Fruit fly (Drosophila melanogaster) whole organism, embryonic: ENCODE results near the gene Cks85A.

Source experiments
- Atf3 ChIP-seq: fragments of 200-800 bp; sonication (Bioruptor generic); optimal IDR thresholded peaks from 3 replicates; lab custom pipeline; 2016; ENCODE audit warnings: missing biosample characterization, missing genetic modification characterization
- B-H2 ChIP-seq: fragments of 200-800 bp; sonication (Bioruptor generic); optimal IDR thresholded peaks from 2 replicates; lab custom pipeline; 2018; ENCODE audit warnings: missing biosample characterization, mild to moderate bottlenecking, missing genetic modification characterization
- Bgb ChIP-seq: fragments of 200-800 bp; sonication (Bioruptor generic); IDR thresholded peaks from 2 replicates; pipeline ENCODE4 v1.3.6; 2022; ENCODE audit warnings: missing biosample characterization, missing genetic modification characterization; ENCODE audit not compliant: partially characterized antibody
- CG10267 ChIP-seq: fragments of 200-800 bp; sonication (Bioruptor generic); optimal IDR thresholded peaks from 2 replicates; lab custom pipeline; 2018; ENCODE audit warnings: missing biosample characterization, mild to moderate bottlenecking, missing genetic modification characterization, moderate library complexity
- CG10366 ChIP-seq: fragments of 200-800 bp; sonication (Bioruptor generic); IDR thresholded peaks from 2 replicates; pipeline ENCODE4 v1.3.6; 2022; ENCODE audit warnings: missing biosample characterization, missing genetic modification characterization
- CG10959 ChIP-seq: fragments of 200-800 bp; sonication (Bioruptor generic); IDR thresholded peaks from 2 replicates; pipeline ENCODE4 v1.3.6; 2022; ENCODE audit warnings: missing biosample characterization, missing genetic modification characterization
- CG12236 ChIP-seq: fragments of 200-800 bp; sonication (Bioruptor generic); optimal IDR thresholded peaks from 2 replicates; lab custom pipeline; 2016; ENCODE audit warnings: missing biosample characterization, missing genetic modification characterization
- CG14667 ChIP-seq: fragments of 200-800 bp; sonication (Bioruptor generic); IDR thresholded peaks from 2 replicates; pipeline ENCODE4 v1.3.6; 2022; ENCODE audit warnings: missing biosample characterization, missing genetic modification characterization
- CG16779 ChIP-seq: fragments of 200-800 bp; sonication (Bioruptor generic); IDR thresholded peaks from 2 replicates; pipeline ENCODE4 v1.3.6; 2022; ENCODE audit warnings: missing biosample characterization, missing genetic modification characterization
- CG17186 ChIP-seq: fragments of 200-800 bp; sonication (Bioruptor generic); optimal IDR thresholded peaks from 3 replicates; lab custom pipeline; 2017; ENCODE audit warnings: missing biosample characterization, missing genetic modification reagents, missing genetic modification characterization
- CG18011 ChIP-seq: fragments of 200-800 bp; sonication (Bioruptor generic); optimal IDR thresholded peaks from 2 replicates; lab custom pipeline; 2017; ENCODE audit warnings: missing biosample characterization, missing genetic modification characterization, mild to moderate bottlenecking, moderate library complexity, missing genotype
- CG1832 ChIP-seq: fragments of 200-800 bp; sonication (Bioruptor generic); optimal IDR thresholded peaks from 2 replicates; lab custom pipeline; 2017; ENCODE audit warnings: missing biosample characterization, mild to moderate bottlenecking, missing genetic modification characterization, inconsistent platforms
- CG3163 ChIP-seq: fragments of 200-800 bp; sonication (Bioruptor generic); optimal IDR thresholded peaks from 3 replicates; lab custom pipeline; 2016; ENCODE audit warnings: missing biosample characterization, missing genetic modification characterization
- CG4617 ChIP-seq: fragments of 200-800 bp; sonication (Bioruptor generic); optimal IDR thresholded peaks from 3 replicates; lab custom pipeline; 2016; ENCODE audit warnings: missing biosample characterization, missing genetic modification characterization, borderline replicate concordance
- CG4730 ChIP-seq: fragments of 200-800 bp; sonication (Bioruptor generic); IDR thresholded peaks from 2 replicates; pipeline ENCODE4 v1.3.6; 2022; ENCODE audit warnings: missing biosample characterization, missing genetic modification characterization
- CG6813 ChIP-seq: fragments of 200-800 bp; sonication (Bioruptor generic); optimal IDR thresholded peaks from 2 replicates; lab custom pipeline; 2017; ENCODE audit warnings: missing biosample characterization, missing genetic modification characterization, mild to moderate bottlenecking, moderate library complexity, missing genetic modification reagents
- CG8089 ChIP-seq: fragments of 200-800 bp; sonication (Bioruptor generic); optimal IDR thresholded peaks from 3 replicates; lab custom pipeline; 2016; ENCODE audit warnings: missing biosample characterization, missing genetic modification characterization
- CG8388 ChIP-seq: fragments of 200-800 bp; sonication (Bioruptor generic); optimal IDR thresholded peaks from 2 replicates; lab custom pipeline; 2019; ENCODE audit warnings: missing biosample characterization, mild to moderate bottlenecking, missing genetic modification characterization, moderate library complexity
- Dad ChIP-seq: fragments of 200-800 bp; sonication (Bioruptor generic); optimal IDR thresholded peaks from 3 replicates; lab custom pipeline; 2016; ENCODE audit warnings: missing biosample characterization, missing genetic modification characterization
- Hr39 ChIP-seq: fragments of >200 bp; optimal IDR thresholded peaks from 2 replicates; lab custom pipeline; 2017
- Hsf ChIP-seq: fragments of 200-800 bp; sonication (Bioruptor generic); optimal IDR thresholded peaks from 3 replicates; lab custom pipeline; 2016; ENCODE audit warnings: missing biosample characterization, missing genetic modification characterization
- MTF-1 ChIP-seq: fragments of 200-800 bp; sonication (Bioruptor generic); optimal IDR thresholded peaks from 2 replicates; lab custom pipeline; 2018; ENCODE audit warnings: missing biosample characterization, mild to moderate bottlenecking, missing genetic modification characterization, borderline replicate concordance
- Med ChIP-seq: fragments of 200-800 bp; sonication (Bioruptor generic); peaks from one replicate; lab custom pipeline; 2016; ENCODE audit warnings: missing biosample characterization, missing genetic modification characterization, mild to moderate bottlenecking, inconsistent platforms, moderate library complexity
- Myb ChIP-seq: fragments of 200-800 bp; sonication (Bioruptor generic); optimal IDR thresholded peaks from 2 replicates; lab custom pipeline; 2016; ENCODE audit warnings: missing biosample characterization, missing genetic modification characterization
- Neu2 ChIP-seq: fragments of 200-800 bp; sonication (Bioruptor generic); optimal IDR thresholded peaks from 3 replicates; lab custom pipeline; 2016; ENCODE audit warnings: missing biosample characterization, missing genetic modification characterization, borderline replicate concordance
- Optix ChIP-seq: fragments of 200-800 bp; sonication (Bioruptor generic); IDR thresholded peaks from 3 replicates; pipeline ENCODE4 v1.3.6; 2022; ENCODE audit warnings: missing biosample characterization, missing genetic modification characterization
- Poxn ChIP-seq: fragments of 200-800 bp; sonication (Bioruptor generic); IDR thresholded peaks from 2 replicates; pipeline ENCODE4 v1.3.6; 2022; ENCODE audit warnings: missing biosample characterization, missing genetic modification characterization
- Scr ChIP-seq: fragments of 200-800 bp; sonication (Bioruptor generic); IDR thresholded peaks from 2 replicates; pipeline ENCODE4 v1.3.6; 2022; ENCODE audit warnings: missing biosample characterization, missing genetic modification characterization; ENCODE audit not compliant: partially characterized antibody
- Vsx1 ChIP-seq: fragments of 200-800 bp; sonication (Bioruptor generic); optimal IDR thresholded peaks from 2 replicates; lab custom pipeline; 2017; ENCODE audit warnings: missing biosample characterization, mild to moderate bottlenecking, missing genetic modification characterization, missing genetic modification reagents
- ab ChIP-seq: fragments of 200-800 bp; sonication (Bioruptor generic); optimal IDR thresholded peaks from 2 replicates; lab custom pipeline; 2016; ENCODE audit warnings: missing biosample characterization, missing genetic modification characterization
- bbx ChIP-seq: fragments of 200-800 bp; sonication (Bioruptor generic); IDR thresholded peaks from 2 replicates; pipeline ENCODE4 v1.3.6; 2022; ENCODE audit warnings: missing biosample characterization, missing genetic modification characterization; ENCODE audit not compliant: partially characterized antibody
- bowl ChIP-seq: fragments of 200-800 bp; sonication (Bioruptor generic); IDR thresholded peaks from 2 replicates; pipeline ENCODE4 v1.3.6; 2022; ENCODE audit warnings: missing biosample characterization, missing genetic modification characterization
- croc ChIP-seq: fragments of 200-800 bp; sonication (Bioruptor generic); conservative IDR thresholded peaks from 3 replicates; pipeline ENCODE4 v1.3.6; 2022; ENCODE audit warnings: missing biosample characterization, missing genetic modification characterization
- eve ChIP-seq, 2 experiments: fragments of >200 bp; optimal IDR thresholded peaks; 2 replicates each; lab custom pipeline; 2017; ENCODE audit warnings: missing biosample characterization in 2 of 2, missing genetic modification characterization in 2 of 2
- exex ChIP-seq: fragments of 200-800 bp; sonication (Bioruptor generic); optimal IDR thresholded peaks from 4 replicates; lab custom pipeline; 2018; ENCODE audit warnings: missing biosample characterization, mild to moderate bottlenecking, missing genetic modification characterization, moderate library complexity
- fd3F ChIP-seq: fragments of 200-800 bp; sonication (Bioruptor generic); optimal IDR thresholded peaks from 2 replicates; lab custom pipeline; 2018; ENCODE audit warnings: missing biosample characterization, mild to moderate bottlenecking, missing genetic modification characterization, moderate library complexity
- fru ChIP-seq: fragments of >200 bp; optimal IDR thresholded peaks from 2 replicates; lab custom pipeline; 2017
- gcm ChIP-seq: fragments of 200-800 bp; sonication (Bioruptor generic); optimal IDR thresholded peaks from 2 replicates; lab custom pipeline; 2019; ENCODE audit warnings: missing biosample characterization, mild to moderate bottlenecking, missing genetic modification characterization, moderate library complexity
- gcm2 ChIP-seq: fragments of 200-800 bp; sonication (Bioruptor generic); optimal IDR thresholded peaks from 2 replicates; lab custom pipeline; 2016; ENCODE audit warnings: missing biosample characterization, missing genetic modification characterization
- gro ChIP-seq: fragments of 200-800 bp; sonication (Bioruptor generic); optimal IDR thresholded peaks from 2 replicates; lab custom pipeline; 2016; ENCODE audit warnings: missing biosample characterization, missing genetic modification characterization
- lbe ChIP-seq: fragments of 200-800 bp; sonication (Bioruptor generic); optimal IDR thresholded peaks from 2 replicates; lab custom pipeline; 2016; ENCODE audit warnings: missing biosample characterization, mild to moderate bottlenecking, missing genetic modification characterization
- mld ChIP-seq: fragments of 200-800 bp; sonication (Bioruptor generic); IDR thresholded peaks from 3 replicates; pipeline ENCODE4 v1.3.6; 2022; ENCODE audit warnings: missing biosample characterization, missing genetic modification characterization; ENCODE audit not compliant: partially characterized antibody
- nmo ChIP-seq: fragments of 200-800 bp; sonication (Bioruptor generic); optimal IDR thresholded peaks from 2 replicates; lab custom pipeline; 2018; ENCODE audit warnings: missing biosample characterization, mild to moderate bottlenecking, missing genetic modification characterization, moderate library complexity
- otp ChIP-seq: fragments of 200-800 bp; sonication (Bioruptor generic); IDR thresholded peaks from 3 replicates; pipeline ENCODE4, ENCODE4 v1.3.6; 2022; ENCODE audit warnings: missing biosample characterization, missing genetic modification characterization
- ranshi ChIP-seq: fragments of 200-800 bp; sonication (Bioruptor generic); IDR thresholded peaks from 2 replicates; pipeline ENCODE4 v1.3.6; 2022; ENCODE audit warnings: missing biosample characterization, missing genetic modification characterization
- row ChIP-seq: fragments of 200-800 bp; sonication (Bioruptor generic); IDR thresholded peaks from 3 replicates; pipeline ENCODE4 v1.3.6; 2022; ENCODE audit warnings: missing biosample characterization, missing genetic modification characterization
- unpg ChIP-seq: fragments of 200-800 bp; sonication (Bioruptor generic); optimal IDR thresholded peaks from 3 replicates; lab custom pipeline; 2018; ENCODE audit warnings: missing biosample characterization, mild to moderate bottlenecking, missing genetic modification characterization, moderate library complexity
- vvl ChIP-seq: fragments of 200-800 bp; sonication (Bioruptor generic); IDR thresholded peaks from 2 replicates; pipeline ENCODE4 v1.3.6; 2022; ENCODE audit warnings: missing biosample characterization, missing genetic modification characterization
- yki ChIP-seq: fragments of >200 bp; optimal IDR thresholded peaks from 3 replicates; lab custom pipeline; 2018
- zen ChIP-seq: fragments of 200-800 bp; sonication (Bioruptor generic); optimal IDR thresholded peaks from 3 replicates; lab custom pipeline; 2018; ENCODE audit warnings: missing biosample characterization, mild to moderate bottlenecking, missing genetic modification characterization, moderate library complexity
- zfh2 ChIP-seq: fragments of 200-800 bp; sonication (Bioruptor generic); optimal IDR thresholded peaks from 2 replicates; lab custom pipeline; 2016; ENCODE audit warnings: missing biosample characterization, missing genetic modification characterization

Cks85A gene

DNA sequence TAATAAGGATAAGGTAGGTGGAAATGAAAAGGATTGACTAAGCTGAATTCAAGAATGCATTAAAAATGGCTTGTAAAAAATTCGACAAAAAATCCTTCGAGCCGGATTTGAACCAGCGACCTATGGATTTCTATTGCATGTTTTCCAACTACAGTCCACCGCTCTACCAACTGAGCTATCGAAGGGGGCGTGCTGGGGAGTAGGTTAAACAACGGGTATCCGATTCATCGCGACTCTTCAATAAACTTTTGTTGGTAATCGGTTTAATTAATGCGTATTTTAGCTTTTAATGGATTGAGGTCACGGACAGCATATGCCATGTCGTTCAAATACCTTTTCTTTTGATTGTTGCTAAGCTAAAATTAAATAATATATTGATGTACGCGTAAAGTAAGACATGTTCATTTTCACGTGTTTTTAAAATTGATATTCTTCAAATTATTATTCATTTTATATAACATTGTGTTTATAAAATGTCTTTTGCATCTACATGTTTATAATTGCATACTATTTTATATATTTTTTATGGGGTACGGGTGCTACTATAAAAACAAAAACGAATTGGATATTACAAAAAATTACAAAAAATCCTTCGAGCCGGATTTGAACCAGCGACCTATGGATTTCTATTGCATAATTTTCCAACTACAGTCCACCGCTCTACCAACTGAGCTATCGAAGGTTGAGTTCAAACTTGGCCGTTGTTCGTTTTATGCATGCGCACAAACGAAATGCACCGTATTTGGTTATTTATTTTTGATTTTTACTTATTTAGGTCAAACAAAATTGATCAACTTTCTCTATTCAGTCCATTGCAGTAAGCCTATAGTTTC is 50.0 kb downstream of the Cks85A start (continued):
- TF ChIP-seq Bgb (GFP tag; lab: Robert Waterston, UW) (peak; percentile 70), vvl (GFP tag; lab: Robert Waterston, UW) (peak; percentile 67), Optix (GFP tag; lab: Robert Waterston, UW) (no peak), MTF-1 (no peak), mld (peak; percentile 92), Neu2 (GFP tag; lab: Kevin White, UChicago) (no peak), fd3F (no peak), CG4617 (no peak), CG18011 (GFP tag; lab: Kevin White, UChicago) (no peak), gro (GFP tag; lab: Kevin White, UChicago) (peak; percentile 17), exex (tag; lab: Kevin White, UChicago) (peak; percentile 93), CG10366 (GFP tag; lab: Robert Waterston, UW) (no peak), Myb (GFP tag; lab: Kevin White, UChicago) (no peak), ranshi (GFP tag; lab: Robert Waterston, UW) (no peak), CG8089 (no peak), CG1832 (no peak), CG10267 (tag; lab: Kevin White, UChicago) (no peak), gcm2 (no peak), gcm (no peak), Dad (GFP tag; lab: Kevin White, UChicago) (no peak), lbe (GFP tag; lab: Kevin White, UChicago) (no peak), Med (GFP tag; lab: Kevin White, UChicago) (peak; percentile 76), yki (no peak), Poxn (GFP tag; lab: Robert Waterston, UW) (no peak), CG8388 (GFP tag; lab: Kevin White, UChicago) (no peak), Scr (GFP tag; lab: Robert Waterston, UW) (peak; percentile 60; the same call in 1 of the 2 replicates), Atf3 (no peak), CG6813 (GFP tag; lab: Kevin White, UChicago) (no peak), CG17186 (GFP tag; lab: Kevin White, UChicago) (no peak), CG12236 (no peak), CG4730 (no peak), CG10959 (GFP tag; lab: Robert Waterston, UW) (no peak), nmo (GFP tag; lab: Kevin White, UChicago) (no peak), Vsx1 (GFP tag; lab: Kevin White, UChicago) (no peak), eve (GFP tag; optimal IDR thresholded peaks at IDR 0.05; lab: Kevin White, UChicago) (no peak), bbx (GFP tag; lab: Robert Waterston, UW) (peak; percentile 88), row (no peak), B-H2 (GFP tag; lab: Kevin White, UChicago) (no peak), bowl (GFP tag; lab: Robert Waterston, UW) (no peak), croc (no peak), ab (GFP tag; lab: Kevin White, UChicago) (no peak), unpg (GFP tag; lab: Kevin White, UChicago) (no peak), fru (no peak), Hr39 (no peak), otp (GFP tag; lab: Robert Waterston, UW) (peak; percentile 30; the same call in 1 of the 3 replicates), zfh2 (GFP tag; lab: Kevin White, UChicago) (no peak), CG3163 (GFP tag; lab: Kevin White, UChicago) (no peak), Hsf (GFP tag; lab: Kevin White, UChicago) (no peak), CG16779 (GFP tag; lab: Robert Waterston, UW) (no peak), CG14667 (GFP tag; lab: Robert Waterston, UW) (no peak), zen (tag; lab: Kevin White, UChicago) (no peak)
